Fruit fly (Drosophila melanogaster) whole organism, pupa: ENCODE measurements around the gene CG13026.
A peak's percentile ranks its signal among the peaks of the same experiment; 100 is the strongest.

ENCODE experiments used
- CG10348 ChIP-seq: fragments of 200-800 bp; sonication (Bioruptor generic); IDR thresholded peaks from 2 replicates; pipeline ENCODE4 v1.3.6; 2022; ENCODE audit warnings: missing biosample characterization, missing genetic modification characterization
- CG12605 ChIP-seq: fragments of 200-800 bp; sonication (Bioruptor generic); IDR thresholded peaks from 2 replicates; pipeline ENCODE4 v1.3.6; 2022; ENCODE audit warnings: missing biosample characterization, missing genetic modification characterization
- CG13204 ChIP-seq: fragments of 200-800 bp; sonication (Bioruptor generic); optimal IDR thresholded peaks from 2 replicates; lab custom pipeline; 2018; ENCODE audit warnings: missing biosample characterization, mild to moderate bottlenecking, missing genetic modification characterization, moderate library complexity
- CG14655 ChIP-seq: fragments of 200-800 bp; sonication (Bioruptor generic); optimal IDR thresholded peaks from 3 replicates; lab custom pipeline; 2017; ENCODE audit warnings: mild to moderate bottlenecking, missing biosample characterization, missing genetic modification reagents, missing genetic modification characterization
- CG15710 ChIP-seq: fragments of 200-800 bp; sonication (Bioruptor generic); optimal IDR thresholded peaks from 2 replicates; lab custom pipeline; 2018; ENCODE audit warnings: missing biosample characterization, mild to moderate bottlenecking, missing genetic modification characterization, moderate library complexity
- CG17806 ChIP-seq: fragments of 200-800 bp; sonication (Bioruptor generic); optimal IDR thresholded peaks from 2 replicates; lab custom pipeline; 2018; ENCODE audit warnings: missing biosample characterization, mild to moderate bottlenecking, missing genetic modification characterization, moderate library complexity
- CG32121 ChIP-seq: fragments of 200-800 bp; sonication (Bioruptor generic); IDR thresholded peaks from 2 replicates; pipeline ENCODE4 v1.3.6; 2022; ENCODE audit warnings: missing biosample characterization, missing genetic modification characterization
- CG34367 ChIP-seq: fragments of 200-800 bp; sonication (Bioruptor generic); optimal IDR thresholded peaks from 2 replicates; lab custom pipeline; 2018; ENCODE audit warnings: missing biosample characterization, mild to moderate bottlenecking, missing genetic modification characterization
- CG4496 ChIP-seq: fragments of 200-800 bp; sonication (Bioruptor generic); IDR thresholded peaks from 3 replicates; pipeline ENCODE4 v1.3.6; 2022; ENCODE audit warnings: missing biosample characterization, missing genetic modification characterization
- CG8159 ChIP-seq: fragments of 200-800 bp; sonication (Bioruptor generic); optimal IDR thresholded peaks from 3 replicates; lab custom pipeline; 2018; ENCODE audit warnings: missing biosample characterization, mild to moderate bottlenecking, missing genetic modification characterization, moderate library complexity
- CG8301 ChIP-seq: fragments of 200-800 bp; sonication (Bioruptor generic); optimal IDR thresholded peaks from 2 replicates; lab custom pipeline; 2018; ENCODE audit warnings: missing biosample characterization, mild to moderate bottlenecking, missing genetic modification characterization
- CG9948 ChIP-seq: fragments of 200-800 bp; sonication (Bioruptor generic); optimal IDR thresholded peaks from 2 replicates; lab custom pipeline; 2018; ENCODE audit warnings: missing biosample characterization, mild to moderate bottlenecking, missing genetic modification characterization, moderate library complexity
- D1 ChIP-seq: fragments of 200-800 bp; sonication (Bioruptor generic); optimal IDR thresholded peaks from 2 replicates; lab custom pipeline; 2018; ENCODE audit warnings: missing biosample characterization, mild to moderate bottlenecking, missing genetic modification characterization, moderate library complexity
- EcR ChIP-seq: fragments of 200-800 bp; sonication (Bioruptor generic); optimal IDR thresholded peaks from 3 replicates; lab custom pipeline; 2019; ENCODE audit warnings: missing biosample characterization, missing genetic modification characterization, mild to moderate bottlenecking, moderate library complexity, missing genetic modification reagents
- Ets98B ChIP-seq: fragments of 200-800 bp; sonication (Bioruptor generic); IDR thresholded peaks from 2 replicates; pipeline ENCODE4 v1.3.6; 2022; ENCODE audit warnings: missing biosample characterization, missing genetic modification characterization
- Pif1A ChIP-seq: fragments of 200-800 bp; sonication (Bioruptor generic); optimal IDR thresholded peaks from 3 replicates; lab custom pipeline; 2016; ENCODE audit warnings: missing biosample characterization, missing genetic modification characterization
- Pif1B ChIP-seq: fragments of 200-800 bp; sonication (Bioruptor generic); optimal IDR thresholded peaks from 3 replicates; lab custom pipeline; 2016; ENCODE audit warnings: missing biosample characterization, missing genetic modification characterization
- Snoo ChIP-seq: fragments of 200-800 bp; sonication (Bioruptor generic); optimal IDR thresholded peaks from 3 replicates; lab custom pipeline; 2017; ENCODE audit warnings: missing biosample characterization, mild to moderate bottlenecking, missing genetic modification characterization, inconsistent platforms
- fd96Ca ChIP-seq: fragments of 200-800 bp; sonication (Bioruptor generic); IDR thresholded peaks from 3 replicates; pipeline ENCODE4 v1.3.6; 2022; ENCODE audit warnings: missing biosample characterization, missing genetic modification characterization
- gl ChIP-seq: fragments of 200-800 bp; sonication (Bioruptor generic); optimal IDR thresholded peaks from 2 replicates; lab custom pipeline; 2018; ENCODE audit warnings: missing biosample characterization, mild to moderate bottlenecking, missing genetic modification characterization
- rn ChIP-seq: fragments of 200-800 bp; sonication (Bioruptor generic); IDR thresholded peaks from 2 replicates; pipeline ENCODE4 v1.3.6; 2022; ENCODE audit warnings: missing biosample characterization, missing genetic modification characterization

Gene CG13026

dm6 chr3L:16752402-16753096 lies 26.6 kb upstream of the CG13026 start:
- peak; percentile 75 for TF ChIP-seq CG17806
- TF ChIP-seq fd96Ca (GFP tag; lab: Robert Waterston, UW): peak; percentile 73
- peak; percentile 89 for TF ChIP-seq CG14655 (GFP tag; lab: Kevin White, UChicago)
- TF ChIP-seq Snoo (tag; lab: Kevin White, UChicago): peak; percentile 58
- TF ChIP-seq gl (tag; lab: Kevin White, UChicago): peak; percentile 62
- peak; percentile 63 for TF ChIP-seq CG15710 (tag; lab: Kevin White, UChicago)
- peak; percentile 80 for TF ChIP-seq Pif1A (GFP tag; lab: Kevin White, UChicago)
- TF ChIP-seq rn: peak; percentile 49; the same call in 1 of the 2 replicates
- TF ChIP-seq EcR (GFP tag; lab: Kevin White, UChicago): peak; percentile 86
- peak; percentile 87 for TF ChIP-seq CG4496
- peak; percentile 68 for TF ChIP-seq CG8159
- TF ChIP-seq CG10348: no peak
- peak; percentile 19 for TF ChIP-seq D1 (tag; lab: Kevin White, UChicago)
- no peak for TF ChIP-seq CG13204 (GFP tag; lab: Kevin White, UChicago)
- peak; percentile 64 for TF ChIP-seq Pif1B
- TF ChIP-seq CG12605 (GFP tag; lab: Robert Waterston, UW): peak; percentile 86
- TF ChIP-seq CG32121 (GFP tag; lab: Robert Waterston, UW): peak; percentile 60
- TF ChIP-seq Ets98B: peak; percentile 78
- peak; percentile 90 for TF ChIP-seq CG8301 (tag; lab: Kevin White, UChicago)
- peak; percentile 83 for TF ChIP-seq CG9948 (tag; lab: Kevin White, UChicago)
- peak; percentile 69 for TF ChIP-seq CG34367 (tag; lab: Kevin White, UChicago)

dm6 chr3L:16751487-16752054 lies 25.6 kb upstream of the CG13026 start:
- no peak for TF ChIP-seq rn
- peak; percentile 9 for TF ChIP-seq Pif1B
- TF ChIP-seq CG4496: peak; percentile 6; the same call in 1 of the 3 replicates
- TF ChIP-seq fd96Ca (GFP tag; lab: Robert Waterston, UW): no peak
- no peak for TF ChIP-seq Ets98B
- TF ChIP-seq CG8159: peak; percentile 68
- TF ChIP-seq CG9948 (tag; lab: Kevin White, UChicago): peak; percentile 43
- TF ChIP-seq CG34367 (tag; lab: Kevin White, UChicago): no peak
- TF ChIP-seq CG8301 (tag; lab: Kevin White, UChicago): peak; percentile 47
- peak; percentile 70 for TF ChIP-seq CG14655 (GFP tag; lab: Kevin White, UChicago)
- TF ChIP-seq CG12605 (GFP tag; lab: Robert Waterston, UW): no peak
- no peak for TF ChIP-seq Pif1A (GFP tag; lab: Kevin White, UChicago)
- no peak for TF ChIP-seq CG32121 (GFP tag; lab: Robert Waterston, UW)
- no peak for TF ChIP-seq Snoo (tag; lab: Kevin White, UChicago)
- no peak for TF ChIP-seq CG10348
- TF ChIP-seq D1 (tag; lab: Kevin White, UChicago): peak; percentile 16
- peak; percentile 31 for TF ChIP-seq CG17806
- TF ChIP-seq CG15710 (tag; lab: Kevin White, UChicago): peak; percentile 3
- TF ChIP-seq CG13204 (GFP tag; lab: Kevin White, UChicago): no peak
- TF ChIP-seq gl (tag; lab: Kevin White, UChicago): no peak
- peak; percentile 22 for TF ChIP-seq EcR (GFP tag; lab: Kevin White, UChicago)
- TF ChIP-seq, all 21 proteins: peak for 10

dm6 chr3L:16750750-16751149 lies 24.8 kb upstream of the CG13026 start:
- TF ChIP-seq Pif1B (no peak), CG15710 (tag; lab: Kevin White, UChicago) (peak; percentile 28), CG8159 (peak; percentile 2), CG17806 (peak; percentile 11), CG9948 (tag; lab: Kevin White, UChicago) (peak; percentile 6), gl (tag; lab: Kevin White, UChicago) (no peak), fd96Ca (GFP tag; lab: Robert Waterston, UW) (no peak), CG8301 (tag; lab: Kevin White, UChicago) (no peak)
- TF ChIP-seq, all 21 proteins: peak for 4

dm6 chr3L:16749726-16750125 lies 23.8 kb upstream of the CG13026 start:
- TF ChIP-seq CG4496 (peak; percentile 78), EcR (GFP tag; lab: Kevin White, UChicago) (no peak), CG12605 (GFP tag; lab: Robert Waterston, UW) (no peak), CG8301 (tag; lab: Kevin White, UChicago) (peak; percentile 84), CG8159 (peak; percentile 75), Pif1B (peak; percentile 52), CG15710 (tag; lab: Kevin White, UChicago) (peak; percentile 67), CG32121 (GFP tag; lab: Robert Waterston, UW) (no peak), CG17806 (peak; percentile 79), CG10348 (no peak), gl (tag; lab: Kevin White, UChicago) (peak; percentile 14), CG13204 (GFP tag; lab: Kevin White, UChicago) (no peak), Ets98B (peak; percentile 50; the same call in 1 of the 2 replicates), CG34367 (tag; lab: Kevin White, UChicago) (peak; percentile 43), Snoo (tag; lab: Kevin White, UChicago) (no peak), Pif1A (GFP tag; lab: Kevin White, UChicago) (peak; percentile 7), CG9948 (tag; lab: Kevin White, UChicago) (peak; percentile 83), fd96Ca (GFP tag; lab: Robert Waterston, UW) (no peak), rn (no peak), CG14655 (GFP tag; lab: Kevin White, UChicago) (peak; percentile 89), D1 (tag; lab: Kevin White, UChicago) (peak; percentile 32)

- TF ChIP-seq CG14655 (GFP tag; lab: Kevin White, UChicago): peak; percentile 69
- TF ChIP-seq CG8301 (tag; lab: Kevin White, UChicago): peak; percentile 67
- TF ChIP-seq CG13204 (GFP tag; lab: Kevin White, UChicago): no peak
- TF ChIP-seq Snoo (tag; lab: Kevin White, UChicago): peak; percentile 42
- TF ChIP-seq rn: no peak
- TF ChIP-seq CG17806: peak; percentile 57
- 0 out of 2 replicates have a peak, but pooled peaks have one; percentile 44 for TF ChIP-seq CG32121 (GFP tag; lab: Robert Waterston, UW)
- TF ChIP-seq gl (tag; lab: Kevin White, UChicago): no peak
- no peak for TF ChIP-seq fd96Ca (GFP tag; lab: Robert Waterston, UW)
- peak; percentile 12 for TF ChIP-seq Pif1B
- TF ChIP-seq CG34367 (tag; lab: Kevin White, UChicago): peak; percentile 36
- TF ChIP-seq CG4496: 0 out of 3 replicates have a peak, but pooled peaks have one; percentile 31
- TF ChIP-seq CG15710 (tag; lab: Kevin White, UChicago): peak; percentile 55
- no peak for TF ChIP-seq EcR (GFP tag; lab: Kevin White, UChicago)
- no peak for TF ChIP-seq D1 (tag; lab: Kevin White, UChicago)
- TF ChIP-seq CG8159: peak; percentile 66
- peak; percentile 29 for TF ChIP-seq Pif1A (GFP tag; lab: Kevin White, UChicago)
- TF ChIP-seq CG9948 (tag; lab: Kevin White, UChicago): peak; percentile 56
Observed at dm6 chr3L:16748343-16748742, 22.4 kb upstream of the CG13026 start.
